Fruit fly (Drosophila melanogaster) whole organism, embryonic: ENCODE measurements around the gene ninaG.

Source experiments
- Bteb2 ChIP-seq: fragments of 200-800 bp; sonication (Bioruptor generic); optimal IDR thresholded peaks from 2 replicates; lab custom pipeline; 2016; ENCODE audit warnings: missing biosample characterization, missing genetic modification characterization
- CG11247 ChIP-seq: fragments of 200-800 bp; sonication (Bioruptor generic); IDR thresholded peaks from 2 replicates; pipeline ENCODE4 v1.3.6; 2022; ENCODE audit warnings: missing biosample characterization, missing genetic modification characterization
- CG11723 ChIP-seq: fragments of 200-800 bp; sonication (Bioruptor generic); optimal IDR thresholded peaks from 2 replicates; lab custom pipeline; 2017; ENCODE audit warnings: missing biosample characterization, mild to moderate bottlenecking, missing genetic modification characterization
- CG12391 ChIP-seq: fragments of 200-800 bp; sonication (Bioruptor generic); optimal IDR thresholded peaks from 3 replicates; lab custom pipeline; 2018; ENCODE audit warnings: missing biosample characterization, mild to moderate bottlenecking, missing genetic modification characterization, moderate library complexity
- CG12942 ChIP-seq: fragments of 200-800 bp; sonication (Bioruptor generic); optimal IDR thresholded peaks from 3 replicates; lab custom pipeline; 2016; ENCODE audit warnings: missing biosample characterization, missing genetic modification characterization
- CG13624 ChIP-seq: fragments of 200-800 bp; sonication (Bioruptor generic); optimal IDR thresholded peaks from 2 replicates; lab custom pipeline; 2016; ENCODE audit warnings: missing biosample characterization, missing genetic modification characterization
- CG15011 ChIP-seq: fragments of 200-800 bp; sonication (Bioruptor generic); optimal IDR thresholded peaks from 3 replicates; lab custom pipeline; 2018; ENCODE audit warnings: missing biosample characterization, mild to moderate bottlenecking, missing genetic modification characterization
- CG17802 ChIP-seq: fragments of 200-800 bp; sonication (Bioruptor generic); optimal IDR thresholded peaks from 2 replicates; lab custom pipeline; 2018; ENCODE audit warnings: missing biosample characterization, mild to moderate bottlenecking, missing genetic modification characterization, moderate library complexity
- CG18619 ChIP-seq: fragments of 200-800 bp; sonication (Bioruptor generic); optimal IDR thresholded peaks from 3 replicates; lab custom pipeline; 2017; ENCODE audit warnings: missing biosample characterization, mild to moderate bottlenecking, missing genetic modification characterization
- CG3065 ChIP-seq: fragments of 200-800 bp; sonication (Bioruptor generic); optimal IDR thresholded peaks from 2 replicates; lab custom pipeline; 2016; ENCODE audit warnings: missing biosample characterization, missing genetic modification characterization
- CG33557 ChIP-seq: fragments of 200-800 bp; sonication (Bioruptor generic); optimal IDR thresholded peaks from 2 replicates; lab custom pipeline; 2019; ENCODE audit warnings: missing biosample characterization, mild to moderate bottlenecking, missing genetic modification characterization, moderate library complexity
- CG34422 ChIP-seq: fragments of 200-800 bp; sonication (Bioruptor generic); IDR thresholded peaks from 3 replicates; pipeline ENCODE4 v1.3.6; 2022; ENCODE audit warnings: missing biosample characterization, missing genetic modification characterization
- CG4360 ChIP-seq: fragments of 200-800 bp; sonication (Bioruptor generic); IDR thresholded peaks from 2 replicates; pipeline ENCODE4 v1.3.6; 2022; ENCODE audit warnings: missing biosample characterization, missing genetic modification characterization
- CG8089 ChIP-seq: fragments of 200-800 bp; sonication (Bioruptor generic); optimal IDR thresholded peaks from 3 replicates; lab custom pipeline; 2016; ENCODE audit warnings: missing biosample characterization, missing genetic modification characterization
- CG8765 ChIP-seq: fragments of 200-800 bp; sonication (Bioruptor generic); IDR thresholded peaks from 2 replicates; pipeline ENCODE4 v1.3.6; 2022; ENCODE audit warnings: missing biosample characterization, missing genetic modification characterization
- CG8924 ChIP-seq: fragments of 200-800 bp; optimal IDR thresholded peaks from 3 replicates; lab custom pipeline; 2019; ENCODE audit warnings: missing biosample characterization, mild to moderate bottlenecking, missing genetic modification characterization, moderate library complexity
- D19A ChIP-seq: fragments of 200-800 bp; optimal IDR thresholded peaks from 3 replicates; lab custom pipeline; 2019; ENCODE audit warnings: missing biosample characterization, mild to moderate bottlenecking, missing genetic modification characterization, moderate library complexity
- Ets97D ChIP-seq: fragments of 200-800 bp; sonication (Bioruptor generic); optimal IDR thresholded peaks from 3 replicates; lab custom pipeline; 2016; ENCODE audit warnings: missing biosample characterization, missing genetic modification characterization
- Fer3 ChIP-seq: fragments of 200-800 bp; sonication (Bioruptor generic); optimal IDR thresholded peaks from 2 replicates; lab custom pipeline; 2018; ENCODE audit warnings: missing biosample characterization, mild to moderate bottlenecking, missing genetic modification characterization, moderate library complexity
- HmgZ ChIP-seq: fragments of 200-800 bp; sonication (Bioruptor generic); optimal IDR thresholded peaks from 2 replicates; lab custom pipeline; 2018; ENCODE audit warnings: missing biosample characterization, mild to moderate bottlenecking, missing genetic modification characterization
- Hr3 ChIP-seq: fragments of 200-800 bp; sonication (Bioruptor generic); optimal IDR thresholded peaks from 3 replicates; lab custom pipeline; 2016; ENCODE audit warnings: missing biosample characterization, missing genetic modification characterization
- Lhr ChIP-seq: fragments of 200-800 bp; sonication (Bioruptor generic); optimal IDR thresholded peaks from 3 replicates; lab custom pipeline; 2017; ENCODE audit warnings: mild to moderate bottlenecking, missing biosample characterization, missing genetic modification reagents, missing genetic modification characterization
- NfI ChIP-seq: fragments of 200-800 bp; sonication (Bioruptor generic); optimal IDR thresholded peaks from 3 replicates; lab custom pipeline; 2018; ENCODE audit warnings: missing biosample characterization, mild to moderate bottlenecking, missing genetic modification characterization, moderate library complexity
- Oli ChIP-seq: fragments of 200-800 bp; sonication (Bioruptor generic); optimal IDR thresholded peaks from 2 replicates; lab custom pipeline; 2018; ENCODE audit warnings: missing biosample characterization, mild to moderate bottlenecking, missing genetic modification characterization, moderate library complexity
- TFAM ChIP-seq: fragments of 200-800 bp; sonication (Bioruptor generic); optimal IDR thresholded peaks from 2 replicates; lab custom pipeline; 2017; ENCODE audit warnings: missing biosample characterization, missing genetic modification characterization, inconsistent platforms
- ato ChIP-seq: fragments of 200-800 bp; sonication (Bioruptor generic); IDR thresholded peaks from 2 replicates; pipeline ENCODE4 v1.3.6; 2022; ENCODE audit warnings: missing biosample characterization, missing genetic modification characterization; ENCODE audit not compliant: partially characterized antibody
- bbx ChIP-seq: fragments of 200-800 bp; sonication (Bioruptor generic); IDR thresholded peaks from 2 replicates; pipeline ENCODE4 v1.3.6; 2022; ENCODE audit warnings: missing biosample characterization, missing genetic modification characterization; ENCODE audit not compliant: partially characterized antibody
- cwo ChIP-seq: fragments of 200-800 bp; sonication (Bioruptor generic); optimal IDR thresholded peaks from 3 replicates; lab custom pipeline; 2017; ENCODE audit warnings: missing biosample characterization, missing genetic modification characterization, mild to moderate bottlenecking, moderate library complexity, missing genetic modification reagents
- dan ChIP-seq: fragments of 200-800 bp; sonication (Bioruptor generic); IDR thresholded peaks from 2 replicates; pipeline ENCODE4 v1.3.6; 2022; ENCODE audit warnings: missing biosample characterization, missing genetic modification characterization
- dpn ChIP-seq, 2 experiments: fragments of 200-800 bp; sonication (Bioruptor generic); optimal IDR thresholded peaks; 3 replicates each; lab custom pipeline; 2016; ENCODE audit warnings: missing biosample characterization in 2 of 2, missing genetic modification characterization in 2 of 2
- ems ChIP-seq: fragments of 200-800 bp; sonication (Bioruptor generic); optimal IDR thresholded peaks from 3 replicates; lab custom pipeline; 2016; ENCODE audit warnings: missing biosample characterization, missing genetic modification characterization
- fd102C ChIP-seq: fragments of 200-800 bp; sonication (Bioruptor generic); optimal IDR thresholded peaks from 2 replicates; lab custom pipeline; 2018; ENCODE audit warnings: missing biosample characterization, mild to moderate bottlenecking, missing genetic modification characterization, moderate library complexity
- gcm ChIP-seq: fragments of 200-800 bp; sonication (Bioruptor generic); optimal IDR thresholded peaks from 2 replicates; lab custom pipeline; 2019; ENCODE audit warnings: missing biosample characterization, mild to moderate bottlenecking, missing genetic modification characterization, moderate library complexity
- gcm2 ChIP-seq: fragments of 200-800 bp; sonication (Bioruptor generic); optimal IDR thresholded peaks from 2 replicates; lab custom pipeline; 2016; ENCODE audit warnings: missing biosample characterization, missing genetic modification characterization
- grn ChIP-seq: fragments of 200-800 bp; sonication (Bioruptor generic); optimal IDR thresholded peaks from 3 replicates; lab custom pipeline; 2017; ENCODE audit warnings: missing biosample characterization, missing genetic modification characterization
- h ChIP-seq: fragments of >200 bp; optimal IDR thresholded peaks from 2 replicates; lab custom pipeline; 2017
- ham ChIP-seq: fragments of 200-800 bp; sonication (Bioruptor generic); IDR thresholded peaks from 2 replicates; pipeline ENCODE4 v1.3.6; 2022; ENCODE audit warnings: missing biosample characterization, missing genetic modification characterization
- hth ChIP-seq: fragments of >200 bp; optimal IDR thresholded peaks from 2 replicates; lab custom pipeline; 2017; ENCODE audit warnings: inconsistent platforms
- klu ChIP-seq: fragments of 200-800 bp; sonication (Bioruptor generic); IDR thresholded peaks from 2 replicates; pipeline ENCODE4 v1.3.6; 2022; ENCODE audit warnings: missing biosample characterization, missing genetic modification characterization
- lbe ChIP-seq: fragments of 200-800 bp; sonication (Bioruptor generic); optimal IDR thresholded peaks from 2 replicates; lab custom pipeline; 2016; ENCODE audit warnings: missing biosample characterization, mild to moderate bottlenecking, missing genetic modification characterization
- oc ChIP-seq: fragments of 200-800 bp; sonication (Bioruptor generic); optimal IDR thresholded peaks from 2 replicates; lab custom pipeline; 2018; ENCODE audit warnings: missing biosample characterization, mild to moderate bottlenecking, missing genetic modification characterization, moderate library complexity
- run ChIP-seq: fragments of 200-800 bp; sonication (Bioruptor generic); optimal IDR thresholded peaks from 3 replicates; lab custom pipeline; 2018; ENCODE audit warnings: missing biosample characterization, mild to moderate bottlenecking, missing genetic modification characterization
- sc ChIP-seq, 3 experiments: fragments of >200 bp in 2 of 3; fragments of 200-800 bp in 1 of 3; sonication (Bioruptor generic) in 1 of 3; optimal IDR thresholded peaks; 2 replicates in 2 of 3; 3 replicates in 1 of 3; lab custom pipeline; 2017; ENCODE audit warnings: mild to moderate bottlenecking in 1 of 3, missing biosample characterization in 1 of 3, missing genetic modification characterization in 1 of 3, missing genetic modification reagents in 1 of 3
- sd ChIP-seq: fragments of 200-800 bp; sonication (Bioruptor generic); optimal IDR thresholded peaks from 3 replicates; lab custom pipeline; 2018; ENCODE audit warnings: missing biosample characterization, mild to moderate bottlenecking, missing genetic modification characterization, moderate library complexity
- sens-2 ChIP-seq: fragments of 200-800 bp; sonication (Bioruptor generic); IDR thresholded peaks from 2 replicates; pipeline ENCODE4 v1.3.6; 2022; ENCODE audit warnings: missing biosample characterization, missing genetic modification characterization
- sim ChIP-seq: fragments of 200-800 bp; sonication (Bioruptor generic); IDR thresholded peaks from 2 replicates; pipeline ENCODE4 v1.3.6; 2022; ENCODE audit warnings: missing biosample characterization, missing genetic modification characterization
- slp2 ChIP-seq: fragments of 200-800 bp; sonication (Bioruptor generic); optimal IDR thresholded peaks from 2 replicates; lab custom pipeline; 2016; ENCODE audit warnings: missing biosample characterization, missing genetic modification characterization
- so ChIP-seq: fragments of 200-800 bp; sonication (Bioruptor generic); IDR thresholded peaks from 3 replicates; pipeline ENCODE4 v1.3.6; 2022; ENCODE audit warnings: missing biosample characterization, missing genetic modification characterization
- ssp ChIP-seq: fragments of 200-800 bp; sonication (Bioruptor generic); IDR thresholded peaks from 2 replicates; pipeline ENCODE4 v1.3.6; 2022; ENCODE audit warnings: missing biosample characterization, missing genetic modification characterization
- unc-4 ChIP-seq: fragments of 200-800 bp; sonication (Bioruptor generic); IDR thresholded peaks from 2 replicates; pipeline ENCODE4 v1.3.6; 2022; ENCODE audit warnings: missing biosample characterization, missing genetic modification characterization; ENCODE audit not compliant: partially characterized antibody

ninaG gene

dm6 chr3R:11421643-11422122, at the start of gene ninaG, which contains the start of gene Sptz:
Gene ninaG (minus strand): TSS chr3R:11421693.
Gene Sptz (plus strand): TSS chr3R:11422092.
- TF ChIP-seq CG12942 (GFP tag; lab: Kevin White, UChicago) = peak; percentile 94
- peak; percentile 83 for TF ChIP-seq gcm2
- TF ChIP-seq bbx (GFP tag; lab: Robert Waterston, UW) = no peak
- TF ChIP-seq CG8924 = peak; percentile 86
- peak; percentile 65; the same call in 1 of the 2 replicates for TF ChIP-seq ham (GFP tag; lab: Robert Waterston, UW)
- TF ChIP-seq Hr3 (GFP tag; lab: Kevin White, UChicago) = peak; percentile 95
- TF ChIP-seq Lhr (GFP tag; lab: Kevin White, UChicago) = peak; percentile 85
- TF ChIP-seq klu (GFP tag; lab: Robert Waterston, UW) = peak; percentile 94
- TF ChIP-seq lbe (GFP tag; lab: Kevin White, UChicago) = no peak
- peak; percentile 95 for TF ChIP-seq CG12391 (tag; lab: Kevin White, UChicago)
- peak; percentile 87 for TF ChIP-seq CG11723
- no peak for TF ChIP-seq hth (lab: Kevin White, UChicago)
- peak; percentile 95 for TF ChIP-seq HmgZ
- TF ChIP-seq ssp (GFP tag; lab: Robert Waterston, UW) = peak; percentile 91
- TF ChIP-seq fd102C (GFP tag; lab: Kevin White, UChicago) = peak; percentile 52
- TF ChIP-seq ato (GFP tag; lab: Robert Waterston, UW) = no peak
- TF ChIP-seq gcm = peak; percentile 81
- TF ChIP-seq CG4360 (GFP tag; lab: Robert Waterston, UW) = peak; percentile 47
- TF ChIP-seq CG17802 (tag; lab: Kevin White, UChicago) = peak; percentile 83
- peak; percentile 80 for TF ChIP-seq sim (GFP tag; lab: Robert Waterston, UW)
- peak; percentile 85 for TF ChIP-seq oc
- TF ChIP-seq CG3065 = peak; percentile 91
- peak; percentile 61 for TF ChIP-seq TFAM (GFP tag; lab: Kevin White, UChicago)
- peak; percentile 91 for TF ChIP-seq Fer3 (tag; lab: Kevin White, UChicago)
- TF ChIP-seq so (GFP tag; lab: Robert Waterston, UW) = peak; percentile 91; the same call in 2 of the 3 replicates
- peak; percentile 84 for TF ChIP-seq dan (GFP tag; lab: Robert Waterston, UW)
- TF ChIP-seq CG8089 (GFP tag; lab: Kevin White, UChicago) = peak; percentile 90
- TF ChIP-seq CG8765 (GFP tag; lab: Robert Waterston, UW) = peak; percentile 93
- TF ChIP-seq dpn (GFP tag; optimal IDR thresholded peaks at IDR 0.05; lab: Kevin White, UChicago) = peak; percentile 96 to 97
- peak; percentile 89 for TF ChIP-seq Bteb2 (GFP tag; lab: Kevin White, UChicago)
- peak; percentile 78 for TF ChIP-seq cwo (GFP tag; lab: Kevin White, UChicago)
- no peak for TF ChIP-seq sc (optimal IDR thresholded peaks at IDR 0.05; lab: Kevin White, UChicago)
- peak; percentile 81 for TF ChIP-seq sc (GFP tag; optimal IDR thresholded peaks at IDR 0.05; lab: Kevin White, UChicago)
- peak; percentile 90 for TF ChIP-seq slp2 (GFP tag; lab: Kevin White, UChicago)
- peak; percentile 63 for TF ChIP-seq run (tag; lab: Kevin White, UChicago)
- peak; percentile 90 for TF ChIP-seq NfI
- TF ChIP-seq CG11247 = peak; percentile 95
- TF ChIP-seq Ets97D (GFP tag; lab: Kevin White, UChicago) = peak; percentile 90
- peak; percentile 97 for TF ChIP-seq CG34422 (GFP tag; lab: Robert Waterston, UW)
- TF ChIP-seq grn = peak; percentile 93
- peak; percentile 61; the same call in 1 of the 2 replicates for TF ChIP-seq unc-4 (GFP tag; lab: Robert Waterston, UW)
- TF ChIP-seq h (lab: Kevin White, UChicago) = no peak
- TF ChIP-seq sens-2 (GFP tag; lab: Robert Waterston, UW) = peak; percentile 85
- peak; percentile 90 for TF ChIP-seq CG18619 (GFP tag; lab: Kevin White, UChicago)
- peak; percentile 96 for TF ChIP-seq ems (GFP tag; lab: Kevin White, UChicago)
- TF ChIP-seq sd (tag; lab: Kevin White, UChicago) = no peak
- TF ChIP-seq CG13624 (GFP tag; lab: Kevin White, UChicago) = peak; percentile 95
- TF ChIP-seq D19A (tag; lab: Kevin White, UChicago) = no peak
- peak; percentile 86 for TF ChIP-seq Oli (tag; lab: Kevin White, UChicago)
- peak; percentile 75 for TF ChIP-seq CG15011 (GFP tag; lab: Kevin White, UChicago)
- TF ChIP-seq CG33557 (GFP tag; lab: Kevin White, UChicago) = peak; percentile 79
